Worm (Caenorhabditis elegans) whole organism, young adult: Measurements from ENCODE around the gene F40F12.9.

Experiments
- F52B5.7 ChIP-seq: sonication (generic microtip); optimal IDR thresholded peaks from 2 replicates; lab custom pipeline; 2016; ENCODE audit warnings: mild to moderate bottlenecking, missing genetic modification characterization, missing compliant biosample characterization
- ceh-100 ChIP-seq: fragments of 200-800 bp; sonication (Bioruptor generic); IDR thresholded peaks from 2 replicates; pipeline ENCODE4 v1.3.6; 2022; ENCODE audit warnings: missing genetic modification reagents, missing genetic modification characterization, missing compliant biosample characterization
- lsl-1 ChIP-seq: fragments of 200-800 bp; sonication (Bioruptor generic); optimal IDR thresholded peaks from 2 replicates; lab custom pipeline; 2018; ENCODE audit warnings: mild to moderate bottlenecking, missing genetic modification characterization, moderate library complexity, missing compliant biosample characterization
- madf-10 ChIP-seq: sonication (generic microtip); optimal IDR thresholded peaks from 2 replicates; lab custom pipeline; 2016; ENCODE audit warnings: mild to moderate bottlenecking, missing genetic modification characterization, missing compliant biosample characterization
- nhr-120 ChIP-seq: fragments of 200-800 bp; sonication (Bioruptor generic); IDR thresholded peaks from 2 replicates; pipeline ENCODE4 v1.3.6; 2022; ENCODE audit warnings: missing genetic modification characterization, missing compliant biosample characterization

ce11 chrIII:9908769-9909168 is 2.4 kb upstream of the F40F12.9 start:
- TF ChIP-seq madf-10 (tag; lab: Kevin White, UChicago) (no peak), ceh-100 (no peak), F52B5.7 (tag; lab: Kevin White, UChicago) (no peak), nhr-120 (no peak), lsl-1 (GFP tag; lab: Kevin White, UChicago) (no peak)
